Fruit fly (Drosophila melanogaster) whole organism, prepupa: ENCODE results near the gene dsf.

Source experiments
- Blimp-1 ChIP-seq: fragments of 200-800 bp; sonication (Bioruptor generic); optimal IDR thresholded peaks from 3 replicates; lab custom pipeline; 2017; ENCODE audit warnings: missing biosample characterization, missing genetic modification characterization, mild to moderate bottlenecking, moderate library complexity, missing genetic modification reagents
- CG10631 ChIP-seq: fragments of 200-800 bp; sonication (Bioruptor generic); optimal IDR thresholded peaks from 2 replicates; lab custom pipeline; 2016; ENCODE audit warnings: missing biosample characterization, missing genetic modification characterization
- CG11294 ChIP-seq: fragments of 200-800 bp; sonication (Bioruptor generic); IDR thresholded peaks from 2 replicates; pipeline ENCODE4 v1.3.6; 2022; ENCODE audit warnings: missing biosample characterization, missing genetic modification characterization
- CG15336 ChIP-seq: fragments of 200-800 bp; sonication (Bioruptor generic); IDR thresholded peaks from 2 replicates; pipeline ENCODE4 v1.3.6; 2022; ENCODE audit warnings: missing biosample characterization, missing genetic modification characterization
- CG1621 ChIP-seq: fragments of 200-800 bp; sonication (Bioruptor generic); optimal IDR thresholded peaks from 3 replicates; lab custom pipeline; 2018; ENCODE audit warnings: missing biosample characterization, mild to moderate bottlenecking, missing genetic modification characterization
- CG16779 ChIP-seq: fragments of 200-800 bp; sonication (Bioruptor generic); optimal IDR thresholded peaks from 3 replicates; lab custom pipeline; 2017; ENCODE audit warnings: missing biosample characterization, mild to moderate bottlenecking, missing genetic modification characterization
- CG3032 ChIP-seq: fragments of 200-800 bp; optimal IDR thresholded peaks from 2 replicates; lab custom pipeline; 2019; ENCODE audit warnings: missing biosample characterization, mild to moderate bottlenecking, missing genetic modification characterization, moderate library complexity
- CG32006 ChIP-seq: fragments of 200-800 bp; sonication (Bioruptor generic); optimal IDR thresholded peaks from 3 replicates; lab custom pipeline; 2017; ENCODE audit warnings: missing biosample characterization, mild to moderate bottlenecking, missing genetic modification characterization
- CG34406 ChIP-seq: fragments of 200-800 bp; sonication (Bioruptor generic); optimal IDR thresholded peaks from 3 replicates; lab custom pipeline; 2016; ENCODE audit warnings: missing biosample characterization, missing genetic modification characterization
- CG3919 ChIP-seq: fragments of 200-800 bp; sonication (Bioruptor generic); optimal IDR thresholded peaks from 3 replicates; lab custom pipeline; 2016; ENCODE audit warnings: missing biosample characterization, missing genetic modification characterization
- CG4318 ChIP-seq: fragments of 200-800 bp; sonication (Bioruptor generic); optimal IDR thresholded peaks from 3 replicates; lab custom pipeline; 2017; ENCODE audit warnings: missing biosample characterization, mild to moderate bottlenecking, missing genetic modification characterization
- CG6163 ChIP-seq: fragments of 200-800 bp; sonication (Bioruptor generic); IDR thresholded peaks from 3 replicates; pipeline ENCODE4 v1.3.6; 2022; ENCODE audit warnings: missing biosample characterization, missing genetic modification characterization
- CG6276 ChIP-seq: fragments of 200-800 bp; sonication (Bioruptor generic); optimal IDR thresholded peaks from 2 replicates; lab custom pipeline; 2017; ENCODE audit warnings: missing biosample characterization, mild to moderate bottlenecking, missing genetic modification characterization
- CG6792 ChIP-seq: fragments of 200-800 bp; sonication (Bioruptor generic); optimal IDR thresholded peaks from 3 replicates; lab custom pipeline; 2016; ENCODE audit warnings: missing biosample characterization, missing genetic modification characterization
- CG6808 ChIP-seq: fragments of 200-800 bp; sonication (Bioruptor generic); optimal IDR thresholded peaks from 3 replicates; lab custom pipeline; 2017; ENCODE audit warnings: missing biosample characterization, missing genetic modification characterization, mild to moderate bottlenecking, moderate library complexity, missing genetic modification reagents
- CG6854 ChIP-seq: fragments of 200-800 bp; sonication (Bioruptor generic); optimal IDR thresholded peaks from 2 replicates; lab custom pipeline; 2017; ENCODE audit warnings: missing biosample characterization, mild to moderate bottlenecking, missing genetic modification characterization
- CG8319 ChIP-seq: fragments of 200-800 bp; sonication (Bioruptor generic); optimal IDR thresholded peaks from 3 replicates; lab custom pipeline; 2016; ENCODE audit warnings: missing biosample characterization, missing genetic modification characterization
- CG9139 ChIP-seq: fragments of 200-800 bp; sonication (Bioruptor generic); optimal IDR thresholded peaks from 3 replicates; lab custom pipeline; 2017; ENCODE audit warnings: missing biosample characterization, mild to moderate bottlenecking, missing genetic modification characterization
- Eip78C ChIP-seq: fragments of 200-800 bp; sonication (Bioruptor generic); peaks from one replicate; lab custom pipeline; 2016; ENCODE audit warnings: missing biosample characterization, missing genetic modification characterization
- Ets21C ChIP-seq: fragments of 200-800 bp; sonication (Bioruptor generic); optimal IDR thresholded peaks from 3 replicates; lab custom pipeline; 2016; ENCODE audit warnings: missing biosample characterization, missing genetic modification characterization
- Ets96B ChIP-seq: fragments of 200-800 bp; optimal IDR thresholded peaks from 2 replicates; lab custom pipeline; 2019; ENCODE audit warnings: missing biosample characterization, mild to moderate bottlenecking, missing genetic modification characterization, moderate library complexity
- Hr38 ChIP-seq: sonication (Bioruptor generic); optimal IDR thresholded peaks from 2 replicates; lab custom pipeline; 2016; ENCODE audit warnings: missing biosample characterization, missing genetic modification characterization
- Hr39 ChIP-seq: fragments of 200-800 bp; sonication (Bioruptor generic); optimal IDR thresholded peaks from 2 replicates; lab custom pipeline; 2016; ENCODE audit warnings: missing biosample characterization, missing genetic modification characterization
- Hr4 ChIP-seq: fragments of 200-800 bp; sonication (Bioruptor generic); optimal IDR thresholded peaks from 3 replicates; lab custom pipeline; 2016; ENCODE audit warnings: missing biosample characterization, missing genetic modification characterization
- Lpt ChIP-seq: fragments of 200-800 bp; sonication (Bioruptor generic); optimal IDR thresholded peaks from 3 replicates; lab custom pipeline; 2016; ENCODE audit warnings: missing biosample characterization, missing genetic modification characterization
- OdsH ChIP-seq: fragments of 200-800 bp; sonication (Bioruptor generic); optimal IDR thresholded peaks from 3 replicates; lab custom pipeline; 2016; ENCODE audit warnings: missing biosample characterization, missing genetic modification characterization
- Smox ChIP-seq: fragments of 200-800 bp; sonication (Bioruptor generic); optimal IDR thresholded peaks from 3 replicates; lab custom pipeline; 2016; ENCODE audit warnings: missing biosample characterization, missing genetic modification characterization
- Sox102F ChIP-seq: fragments of 200-800 bp; sonication (Bioruptor generic); optimal IDR thresholded peaks from 2 replicates; lab custom pipeline; 2016; ENCODE audit warnings: missing biosample characterization, mild to moderate bottlenecking, missing genetic modification characterization
- Sox14 ChIP-seq: fragments of 200-800 bp; sonication (Bioruptor generic); optimal IDR thresholded peaks from 3 replicates; lab custom pipeline; 2016; ENCODE audit warnings: missing biosample characterization, missing genetic modification characterization
- Sox15 ChIP-seq: fragments of 200-800 bp; sonication (Bioruptor generic); optimal IDR thresholded peaks from 3 replicates; lab custom pipeline; 2016; ENCODE audit warnings: missing biosample characterization, missing genetic modification characterization
- achi ChIP-seq: fragments of 200-800 bp; sonication (Bioruptor generic); optimal IDR thresholded peaks from 3 replicates; lab custom pipeline; 2016; ENCODE audit warnings: missing biosample characterization, missing genetic modification characterization
- cyc ChIP-seq: fragments of 200-800 bp; sonication (Bioruptor generic); optimal IDR thresholded peaks from 3 replicates; lab custom pipeline; 2016; ENCODE audit warnings: missing biosample characterization, missing genetic modification characterization
- fd85E ChIP-seq: fragments of 200-800 bp; sonication (Bioruptor generic); optimal IDR thresholded peaks from 3 replicates; lab custom pipeline; 2016; ENCODE audit warnings: missing biosample characterization, missing genetic modification characterization
- lz ChIP-seq: fragments of 200-800 bp; sonication (Bioruptor generic); optimal IDR thresholded peaks from 3 replicates; lab custom pipeline; 2016; ENCODE audit warnings: missing biosample characterization, missing genetic modification characterization
- pdm3 ChIP-seq: fragments of 200-800 bp; sonication (Bioruptor generic); optimal IDR thresholded peaks from 3 replicates; lab custom pipeline; 2016; ENCODE audit warnings: missing biosample characterization, missing genetic modification characterization
- ss ChIP-seq, 2 experiments: fragments of 200-800 bp; sonication (Bioruptor generic); optimal IDR thresholded peaks; 2 replicates in 1 of 2; 3 replicates in 1 of 2; lab custom pipeline; 2017 to 2018; ENCODE audit warnings: mild to moderate bottlenecking in 2 of 2, missing biosample characterization in 2 of 2, missing genetic modification characterization in 2 of 2, moderate library complexity in 1 of 2
- svp ChIP-seq: fragments of 200-800 bp; sonication (Bioruptor generic); peaks from one replicate; lab custom pipeline; 2016; ENCODE audit warnings: missing biosample characterization, missing genetic modification characterization
- topi ChIP-seq: fragments of 200-800 bp; sonication (Bioruptor generic); optimal IDR thresholded peaks from 3 replicates; lab custom pipeline; 2016; ENCODE audit warnings: missing biosample characterization, missing genetic modification characterization
- vri ChIP-seq: fragments of 200-800 bp; sonication (Bioruptor generic); optimal IDR thresholded peaks from 3 replicates; lab custom pipeline; 2016; ENCODE audit warnings: missing biosample characterization, mild to moderate bottlenecking, missing genetic modification characterization

dsf gene

dm6 chr2L:5979957-5980861, 54.5 kb downstream of the dsf start (continued):
- TF ChIP-seq CG11294 (GFP tag; lab: Robert Waterston, UW) (no peak), lz (GFP tag; lab: Kevin White, UChicago) (no peak), CG6808 (GFP tag; lab: Kevin White, UChicago) (peak; percentile 61), CG6163 (GFP tag; lab: Robert Waterston, UW) (no peak), CG9139 (GFP tag; lab: Kevin White, UChicago) (peak; percentile 77), Smox (GFP tag; lab: Kevin White, UChicago) (peak; percentile 6), Sox14 (GFP tag; lab: Kevin White, UChicago) (peak; percentile 56), CG32006 (GFP tag; lab: Kevin White, UChicago) (no peak), CG6854 (GFP tag; lab: Kevin White, UChicago) (peak; percentile 77), CG15336 (GFP tag; lab: Robert Waterston, UW) (no peak), CG10631 (GFP tag; lab: Kevin White, UChicago) (no peak), Eip78C (peak; percentile 76), CG16779 (peak; percentile 63), Hr38 (GFP tag; lab: Kevin White, UChicago) (no peak), CG6276 (GFP tag; lab: Kevin White, UChicago) (peak; percentile 29), CG3032 (tag; lab: Kevin White, UChicago) (peak; percentile 3), CG3919 (peak; percentile 52), OdsH (no peak), CG1621 (tag; lab: Kevin White, UChicago) (peak; percentile 45), Lpt (GFP tag; lab: Kevin White, UChicago) (no peak), Ets21C (GFP tag; lab: Kevin White, UChicago) (no peak), CG4318 (no peak), Sox15 (GFP tag; lab: Kevin White, UChicago) (no peak)

- peak; percentile 19 for TF ChIP-seq CG32006 (GFP tag; lab: Kevin White, UChicago)
- peak; percentile 19 for TF ChIP-seq Hr4 (GFP tag; lab: Kevin White, UChicago)
- peak; percentile 33 for TF ChIP-seq Eip78C
- peak; percentile 1 for TF ChIP-seq cyc (GFP tag; lab: Kevin White, UChicago)
- TF ChIP-seq CG34406 (GFP tag; lab: Kevin White, UChicago), result peak; percentile 2
- no peak for TF ChIP-seq CG8319
- TF ChIP-seq fd85E (GFP tag; lab: Kevin White, UChicago), result no peak
- no peak for TF ChIP-seq topi (GFP tag; lab: Kevin White, UChicago)
- TF ChIP-seq svp (GFP tag; lab: Kevin White, UChicago), result peak; percentile 48
- peak; percentile 55 for TF ChIP-seq Sox102F (GFP tag; lab: Kevin White, UChicago)
- no peak for TF ChIP-seq CG6792 (GFP tag; lab: Kevin White, UChicago)
- TF ChIP-seq Hr38 (GFP tag; lab: Kevin White, UChicago), result no peak
- peak; percentile 24 for TF ChIP-seq CG3919
- peak; percentile 34 for TF ChIP-seq Smox (GFP tag; lab: Kevin White, UChicago)
- peak; percentile 2 to 29 for TF ChIP-seq ss (GFP tag; optimal IDR thresholded peaks at IDR 0.05; lab: Kevin White, UChicago)
- TF ChIP-seq achi (GFP tag; lab: Kevin White, UChicago), result no peak
- peak; percentile 19 for TF ChIP-seq Hr39 (GFP tag; lab: Kevin White, UChicago)
- peak; percentile 4 for TF ChIP-seq pdm3 (GFP tag; lab: Kevin White, UChicago)
- TF ChIP-seq Blimp-1 (GFP tag; lab: Kevin White, UChicago), result no peak
- TF ChIP-seq Ets96B (tag; lab: Kevin White, UChicago), result peak; percentile 19
- peak; percentile 68 for TF ChIP-seq CG6854 (GFP tag; lab: Kevin White, UChicago)
- peak; percentile 3 for TF ChIP-seq vri (GFP tag; lab: Kevin White, UChicago)
- TF ChIP-seq, all 60 proteins: peak for 15
These were observed 55.2 kb downstream of the dsf start, which contains the start of gene chic for dm6 chr2L:5980862-5981432. Gene chic, minus strand, starts transcription at chr2L:5981018.
